Worm (Caenorhabditis elegans): ENCODE measurements around the gene alg-3.

- TF ChIP-seq mxl-1 (tag; optimal IDR thresholded peaks at IDR 0.05), result no peak
- no peak for TF ChIP-seq ama-1 (optimal IDR thresholded peaks at IDR 0.05)
- no peak for TF ChIP-seq ama-1 (GFP tag; optimal IDR thresholded peaks at IDR 0.05)
- no peak for TF ChIP-seq unc-62 (GFP tag; optimal IDR thresholded peaks at IDR 0.05)
- no peak for TF ChIP-seq ceh-27 (GFP tag; optimal IDR thresholded peaks at IDR 0.05)
- TF ChIP-seq Y53F4B.3 (GFP tag; IDR thresholded peaks at IDR 0.05), result no peak
These were observed 39.8 kb downstream of the alg-3 start for ce11 chrIV:11743813-11744212.

Measured in whole organism, young adult.